Fruit fly (Drosophila melanogaster): ENCODE data around the gene Cht6.

Cht6 gene

DNA sequence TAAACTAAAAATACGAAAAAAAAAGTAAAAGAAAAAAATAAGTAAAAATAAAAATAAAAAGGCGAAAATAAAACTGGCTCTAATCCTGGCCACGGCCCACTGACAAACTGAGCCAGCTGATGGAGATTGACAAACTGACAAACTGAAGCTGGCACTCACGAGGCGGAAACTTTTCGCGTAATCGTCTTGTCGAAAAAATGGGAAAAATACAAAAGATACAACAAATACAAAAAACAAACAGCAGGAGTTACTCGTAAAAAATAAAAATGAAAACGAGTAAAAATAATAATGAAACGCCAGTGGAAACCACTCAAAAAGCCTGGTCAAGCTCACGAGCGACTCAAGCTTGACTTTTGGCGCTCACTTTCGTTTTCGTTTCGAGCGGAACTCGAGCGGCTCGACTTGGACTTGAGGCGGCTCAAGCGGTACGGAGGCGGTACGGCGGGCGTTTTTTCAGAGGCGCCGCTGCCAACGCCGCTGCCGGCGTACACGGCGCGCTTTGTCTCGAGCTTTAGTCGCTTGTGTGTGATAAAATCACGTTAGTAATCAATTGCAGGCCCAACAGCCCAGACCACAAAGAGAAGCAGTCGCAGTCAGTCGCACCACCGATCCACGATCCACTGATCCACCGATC, 27.4 kb upstream of the Cht6 start, which contains the start of gene CG32694 (continued):
- TF ChIP-seq CG9139 (GFP tag; optimal IDR thresholded peaks at IDR 0.05) (peak; percentile 20), Blimp-1 (GFP tag; optimal IDR thresholded peaks at IDR 0.05) (peak; percentile 79), fd85E (GFP tag; optimal IDR thresholded peaks at IDR 0.05) (no peak), CG10631 (GFP tag; optimal IDR thresholded peaks at IDR 0.05) (no peak), Met (GFP tag; optimal IDR thresholded peaks at IDR 0.05) (no peak), dsx (GFP tag; optimal IDR thresholded peaks at IDR 0.05; ENCODE audit: poor library complexity, severe bottlenecking) (no peak)

DNA sequence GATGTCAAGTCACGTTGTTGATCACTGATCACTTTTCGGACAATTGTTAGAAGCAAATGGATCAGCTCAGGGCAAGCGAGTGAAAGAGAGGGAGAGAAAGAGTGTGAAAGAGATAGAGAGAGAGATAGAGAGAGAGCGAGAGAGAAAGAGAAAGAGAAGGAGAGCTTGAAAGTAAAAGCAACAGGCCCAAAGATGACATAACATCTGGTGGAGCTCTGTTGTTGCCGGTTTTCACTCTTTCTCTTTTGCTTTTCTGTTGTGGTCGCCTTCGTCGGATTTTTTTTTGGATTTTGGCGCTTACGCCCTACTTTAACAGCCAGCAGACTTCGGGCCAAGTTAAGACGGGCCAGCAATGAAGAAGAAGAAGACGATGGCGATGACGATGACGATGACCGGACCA, 25.6 kb upstream of the Cht6 start:
- TF ChIP-seq Blimp-1 (GFP tag; optimal IDR thresholded peaks at IDR 0.05) (peak; percentile 88), Eip78C (GFP tag) (peak; percentile 8), CG9139 (GFP tag; optimal IDR thresholded peaks at IDR 0.05) (no peak), vri (GFP tag; optimal IDR thresholded peaks at IDR 0.05) (peak; percentile 79), eg (GFP tag; IDR thresholded peaks at IDR 0.05) (0 out of 3 replicates have a peak, but pooled peaks have one; percentile 12), achi (GFP tag; optimal IDR thresholded peaks at IDR 0.05) (no peak)

DNA sequence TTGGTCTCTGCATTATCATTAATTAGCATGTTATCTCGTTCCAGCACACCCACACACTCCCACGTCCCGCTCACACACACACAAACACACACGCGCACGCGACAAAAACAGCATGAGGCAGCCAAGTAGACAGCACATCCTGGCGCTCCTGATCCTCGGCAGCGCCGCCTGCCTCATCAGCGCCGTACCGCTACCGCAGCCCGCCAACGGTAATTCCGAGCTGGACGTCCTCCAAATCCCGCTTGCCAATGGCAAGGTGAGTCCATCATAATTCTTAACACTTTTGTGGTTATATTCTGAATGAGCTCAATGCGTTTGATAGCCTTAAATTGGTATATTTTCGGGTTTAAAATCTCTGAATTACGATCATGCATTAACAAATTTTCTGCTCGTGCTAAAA, 23.7 kb upstream of the Cht6 start:
- TF ChIP-seq CG3919 (GFP tag; optimal IDR thresholded peaks at IDR 0.05) (no peak), dac (GFP tag; optimal IDR thresholded peaks at IDR 0.05) (no peak), Hr38 (GFP tag; optimal IDR thresholded peaks at IDR 0.05) (no peak), salr (GFP tag; optimal IDR thresholded peaks at IDR 0.05) (no peak), CG7368 (GFP tag; optimal IDR thresholded peaks at IDR 0.05) (no peak), Eip93F (GFP tag; optimal IDR thresholded peaks at IDR 0.05) (no peak), CG4318 (GFP tag; optimal IDR thresholded peaks at IDR 0.05) (no peak), Met (GFP tag; optimal IDR thresholded peaks at IDR 0.05) (no peak), dsx (GFP tag; optimal IDR thresholded peaks at IDR 0.05; ENCODE audit: poor library complexity, severe bottlenecking) (no peak), Sox14 (GFP tag; optimal IDR thresholded peaks at IDR 0.05) (no peak)

DNA sequence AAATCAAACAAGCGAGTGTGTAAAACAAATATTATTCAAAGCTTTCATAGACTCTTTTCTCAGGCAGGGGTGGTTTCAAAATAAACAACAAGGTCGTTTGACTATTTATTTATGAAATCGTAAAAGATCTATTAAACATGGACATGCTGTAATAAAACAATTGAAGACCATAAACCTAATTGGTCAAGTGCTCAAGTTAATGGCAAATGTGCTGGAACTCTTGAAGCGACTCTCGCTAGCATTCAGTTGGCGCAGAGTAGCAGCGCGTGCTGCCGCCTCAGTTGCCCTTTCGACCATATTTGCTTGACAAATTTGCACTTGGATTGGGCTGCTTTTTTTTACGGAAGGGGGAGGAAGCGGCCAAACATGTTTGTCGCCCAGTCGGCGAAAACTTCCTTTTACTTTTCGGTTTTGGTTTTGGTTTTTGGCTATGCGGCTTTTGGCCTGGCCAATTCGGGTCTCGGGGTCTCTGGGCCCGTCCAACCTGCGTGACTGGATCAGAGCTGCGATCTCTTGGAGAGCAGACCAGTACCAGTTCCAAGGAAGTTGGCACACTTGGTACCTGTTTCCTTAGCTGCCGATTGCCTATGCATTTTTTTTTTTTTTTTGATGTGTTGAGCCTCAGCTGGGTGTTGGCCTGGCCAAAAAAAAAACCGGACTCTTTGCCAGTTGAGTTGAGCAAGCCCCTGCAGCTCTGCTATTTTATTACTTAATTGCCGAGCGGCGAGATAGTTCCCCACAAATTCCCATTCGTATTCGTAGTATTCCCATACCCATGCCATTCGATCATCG, 23.0 kb upstream of the Cht6 start:
- TF ChIP-seq salr (GFP tag; optimal IDR thresholded peaks at IDR 0.05) (peak in 1 of 2 experiments; percentile 21), cyc (GFP tag; optimal IDR thresholded peaks at IDR 0.05) (peak; percentile 4), fkh (GFP tag; optimal IDR thresholded peaks at IDR 0.05) (peak; percentile 40), fd85E (GFP tag; optimal IDR thresholded peaks at IDR 0.05) (no peak), vri (GFP tag; optimal IDR thresholded peaks at IDR 0.05) (no peak), CG34406 (GFP tag; optimal IDR thresholded peaks at IDR 0.05) (no peak), esn (GFP tag; optimal IDR thresholded peaks at IDR 0.05) (no peak), CG3919 (GFP tag; optimal IDR thresholded peaks at IDR 0.05) (peak; percentile 42), Met (GFP tag; optimal IDR thresholded peaks at IDR 0.05) (no peak), fd59A (GFP tag; optimal IDR thresholded peaks at IDR 0.05) (no peak), CG8119 (GFP tag; IDR thresholded peaks at IDR 0.05) (peak; percentile 43; the same call in 1 of the 3 replicates), Ets96B (tag; optimal IDR thresholded peaks at IDR 0.05) (no peak), CG11902 (GFP tag; optimal IDR thresholded peaks at IDR 0.05) (no peak), CG6276 (GFP tag; optimal IDR thresholded peaks at IDR 0.05) (no peak), pdm3 (GFP tag; optimal IDR thresholded peaks at IDR 0.05) (peak; percentile 24), CG11294 (GFP tag; IDR thresholded peaks at IDR 0.05) (no peak), Eip93F (GFP tag; optimal IDR thresholded peaks at IDR 0.05) (no peak), dac (GFP tag; optimal IDR thresholded peaks at IDR 0.05) (no peak), Eip75B (GFP tag; optimal IDR thresholded peaks at IDR 0.05) (no peak), Sox15 (GFP tag; optimal IDR thresholded peaks at IDR 0.05) (no peak), CG8632 (GFP tag; optimal IDR thresholded peaks at IDR 0.05) (no peak), CG15336 (GFP tag; IDR thresholded peaks at IDR 0.05) (peak; percentile 21), CG16779 (tag; optimal IDR thresholded peaks at IDR 0.05) (no peak), Gug (GFP tag; IDR thresholded peaks at IDR 0.05) (no peak), OdsH (GFP tag; optimal IDR thresholded peaks at IDR 0.05) (peak; percentile 41), Ets21C (GFP tag; optimal IDR thresholded peaks at IDR 0.05) (no peak), Lpt (GFP tag; optimal IDR thresholded peaks at IDR 0.05) (peak; percentile 29), topi (GFP tag; optimal IDR thresholded peaks at IDR 0.05) (no peak), Hr4 (GFP tag; optimal IDR thresholded peaks at IDR 0.05) (no peak), CG4318 (GFP tag; optimal IDR thresholded peaks at IDR 0.05) (no peak), Hr39 (GFP tag; optimal IDR thresholded peaks at IDR 0.05) (peak; percentile 38), lz (GFP tag; optimal IDR thresholded peaks at IDR 0.05) (peak; percentile 9), CG8319 (GFP tag; optimal IDR thresholded peaks at IDR 0.05) (no peak), Sox14 (GFP tag; optimal IDR thresholded peaks at IDR 0.05) (no peak)
